Worm (Caenorhabditis elegans) whole organism, L3 larva: ENCODE data around the gene srr-8.

Experiments used
- R02D3.7 ChIP-seq: fragments of 150-350 bp; optimal IDR thresholded peaks from 2 replicates; lab custom pipeline; 2014; ENCODE audit warnings: missing biosample characterization, missing genetic modification characterization
- ZK546.5 ChIP-seq: sonication (generic microtip); optimal IDR thresholded peaks from 2 replicates; lab custom pipeline; 2017; ENCODE audit warnings: missing biosample characterization, missing genetic modification characterization
- aly-2 ChIP-seq: fragments of 150-350 bp; optimal IDR thresholded peaks from 2 replicates; lab custom pipeline; 2014; ENCODE audit warnings: missing biosample characterization, missing genetic modification characterization
- ama-1 ChIP-seq: fragments of 150-350 bp; optimal IDR thresholded peaks from 2 replicates; lab custom pipeline; 2018
- ceh-28 ChIP-seq: fragments of 150-350 bp; optimal IDR thresholded peaks from 2 replicates; lab custom pipeline; 2014; ENCODE audit warnings: missing biosample characterization, missing genetic modification reagents, missing genetic modification characterization
- ceh-82 ChIP-seq: fragments of 150-350 bp; optimal IDR thresholded peaks from 2 replicates; lab custom pipeline; 2014; ENCODE audit warnings: missing biosample characterization, missing genetic modification characterization
- ceh-9 ChIP-seq: sonication (generic microtip); optimal IDR thresholded peaks from 2 replicates; lab custom pipeline; 2018; ENCODE audit warnings: missing biosample characterization, missing genetic modification characterization
- daf-12 ChIP-seq: fragments of 150-350 bp; optimal IDR thresholded peaks from 2 replicates; lab custom pipeline; 2014; ENCODE audit warnings: missing biosample characterization, missing genetic modification reagents, missing genetic modification characterization
- egl-27 ChIP-seq: sonication (generic microtip); optimal IDR thresholded peaks from 4 replicates; lab custom pipeline; 2017; ENCODE audit warnings: missing biosample characterization, missing genetic modification reagents, missing genetic modification characterization
- elt-1 ChIP-seq: fragments of 150-350 bp; optimal IDR thresholded peaks from 2 replicates; lab custom pipeline; 2014; ENCODE audit warnings: missing biosample characterization, missing genetic modification characterization
- elt-2 ChIP-seq: sonication (generic microtip); optimal IDR thresholded peaks from 2 replicates; lab custom pipeline; 2016; ENCODE audit warnings: missing genetic modification reagents, mild to moderate bottlenecking, missing genetic modification characterization, missing compliant biosample characterization
- elt-3 ChIP-seq, 3 experiments: fragments of 150-350 bp in 1 of 3; sonication (generic microtip) in 2 of 3; optimal IDR thresholded peaks; 2 replicates in 2 of 3; 4 replicates in 1 of 3; lab custom pipeline; 2014 to 2017; ENCODE audit warnings: missing biosample characterization in 3 of 3, missing genetic modification characterization in 3 of 3
- eor-1 ChIP-seq, 2 experiments: fragments of 150-350 bp; optimal IDR thresholded peaks; 2 replicates each; lab custom pipeline; 2014 to 2018; ENCODE audit warnings: missing biosample characterization in 2 of 2, missing genetic modification characterization in 2 of 2
- fkh-10 ChIP-seq: sonication (generic microtip); optimal IDR thresholded peaks from 2 replicates; lab custom pipeline; 2017; ENCODE audit warnings: missing biosample characterization, missing genetic modification reagents, missing genetic modification characterization
- fkh-2 ChIP-seq: fragments of 150-350 bp; optimal IDR thresholded peaks from 2 replicates; lab custom pipeline; 2014; ENCODE audit warnings: missing biosample characterization, missing genetic modification reagents, missing genetic modification characterization
- fos-1 ChIP-seq: fragments of 150-350 bp; optimal IDR thresholded peaks from 2 replicates; lab custom pipeline; 2014; ENCODE audit warnings: missing biosample characterization, missing genetic modification characterization
- hmg-11 ChIP-seq: sonication (generic microtip); optimal IDR thresholded peaks from 2 replicates; lab custom pipeline; 2016; ENCODE audit warnings: missing genetic modification characterization, missing compliant biosample characterization
- jun-1 ChIP-seq: fragments of 150-350 bp; optimal IDR thresholded peaks from 2 replicates; lab custom pipeline; 2014; ENCODE audit warnings: missing biosample characterization, missing genetic modification reagents, missing genetic modification characterization
- lin-15B ChIP-seq: fragments of 150-350 bp; optimal IDR thresholded peaks from 2 replicates; lab custom pipeline; 2014; ENCODE audit warnings: missing biosample characterization, missing genetic modification characterization
- lin-39 ChIP-seq: fragments of 150-350 bp; optimal IDR thresholded peaks from 2 replicates; lab custom pipeline; 2018; ENCODE audit warnings: missing biosample characterization, missing genetic modification reagents, missing genetic modification characterization
- lsy-12 ChIP-seq: sonication (generic microtip); optimal IDR thresholded peaks from 2 replicates; lab custom pipeline; 2016; ENCODE audit warnings: mild to moderate bottlenecking, missing genetic modification characterization, missing compliant biosample characterization
- mml-1 ChIP-seq: fragments of 150-350 bp; sonication (generic microtip); optimal IDR thresholded peaks from 3 replicates; lab custom pipeline; 2014; ENCODE audit warnings: missing biosample characterization, missing genetic modification characterization
- nfya-1 ChIP-seq: sonication (generic microtip); optimal IDR thresholded peaks from 2 replicates; lab custom pipeline; 2017; ENCODE audit warnings: missing genetic modification characterization, mild to moderate bottlenecking, missing compliant biosample characterization, antibody characterized with exemption, moderate library complexity; ENCODE audit not compliant: insufficient read depth
- nhr-12 ChIP-seq: fragments of 150-350 bp; optimal IDR thresholded peaks from 2 replicates; lab custom pipeline; 2014; ENCODE audit warnings: missing biosample characterization, missing genetic modification characterization
- nhr-23 ChIP-seq: fragments of 150-350 bp; optimal IDR thresholded peaks from 2 replicates; lab custom pipeline; 2014; ENCODE audit warnings: missing biosample characterization, missing genetic modification reagents, missing genetic modification characterization
- nhr-237 ChIP-seq: fragments of 150-350 bp; optimal IDR thresholded peaks from 2 replicates; lab custom pipeline; 2014; ENCODE audit warnings: missing biosample characterization, missing genetic modification characterization
- nhr-25 ChIP-seq: sonication (generic microtip); optimal IDR thresholded peaks from 2 replicates; lab custom pipeline; 2017; ENCODE audit warnings: missing biosample characterization, missing genetic modification characterization
- nhr-43 ChIP-seq: sonication (generic microtip); optimal IDR thresholded peaks from 2 replicates; lab custom pipeline; 2016; ENCODE audit warnings: mild to moderate bottlenecking, missing genetic modification characterization, missing compliant biosample characterization; ENCODE audit not compliant: poor library complexity, severe bottlenecking
- nhr-76 ChIP-seq: fragments of 150-350 bp; sonication (generic microtip); optimal IDR thresholded peaks from 5 replicates; lab custom pipeline; 2014; ENCODE audit warnings: missing biosample characterization, missing genetic modification characterization
- nhr-77 ChIP-seq: fragments of 150-350 bp; optimal IDR thresholded peaks from 2 replicates; lab custom pipeline; 2014; ENCODE audit warnings: missing biosample characterization, missing genetic modification characterization
- pha-4 ChIP-seq: fragments of 150-350 bp; optimal IDR thresholded peaks from 2 replicates; lab custom pipeline; 2014; ENCODE audit warnings: missing biosample characterization, missing genetic modification reagents, missing genetic modification characterization
- pqm-1 ChIP-seq: fragments of 150-350 bp; optimal IDR thresholded peaks from 2 replicates; lab custom pipeline; 2017; ENCODE audit warnings: missing biosample characterization, missing genetic modification characterization, inconsistent platforms
- sea-2 ChIP-seq: fragments of 150-350 bp; sonication (generic microtip); optimal IDR thresholded peaks from 4 replicates; lab custom pipeline; 2014; ENCODE audit warnings: missing biosample characterization, missing genetic modification reagents, missing genetic modification characterization
- skn-1 ChIP-seq: fragments of 150-350 bp; optimal IDR thresholded peaks from 2 replicates; lab custom pipeline; 2014; ENCODE audit warnings: missing biosample characterization, missing genetic modification characterization
- snpc-4 ChIP-seq: fragments of 150-350 bp; optimal IDR thresholded peaks from 2 replicates; lab custom pipeline; 2014; ENCODE audit warnings: missing biosample characterization, missing genetic modification characterization
- tbx-2 ChIP-seq: sonication (generic microtip); optimal IDR thresholded peaks from 2 replicates; lab custom pipeline; 2016; ENCODE audit warnings: mild to moderate bottlenecking, missing genetic modification characterization, missing compliant biosample characterization
- unc-39 ChIP-seq: sonication (generic microtip); optimal IDR thresholded peaks from 4 replicates; lab custom pipeline; 2017; ENCODE audit warnings: missing biosample characterization, missing genetic modification characterization
- zag-1 ChIP-seq: fragments of 150-350 bp; optimal IDR thresholded peaks from 2 replicates; lab custom pipeline; 2014; ENCODE audit warnings: missing biosample characterization, missing genetic modification characterization
- ztf-4 ChIP-seq: fragments of 150-350 bp; optimal IDR thresholded peaks from 2 replicates; lab custom pipeline; 2014; ENCODE audit warnings: missing biosample characterization, missing genetic modification characterization

The srr-8 gene

DNA sequence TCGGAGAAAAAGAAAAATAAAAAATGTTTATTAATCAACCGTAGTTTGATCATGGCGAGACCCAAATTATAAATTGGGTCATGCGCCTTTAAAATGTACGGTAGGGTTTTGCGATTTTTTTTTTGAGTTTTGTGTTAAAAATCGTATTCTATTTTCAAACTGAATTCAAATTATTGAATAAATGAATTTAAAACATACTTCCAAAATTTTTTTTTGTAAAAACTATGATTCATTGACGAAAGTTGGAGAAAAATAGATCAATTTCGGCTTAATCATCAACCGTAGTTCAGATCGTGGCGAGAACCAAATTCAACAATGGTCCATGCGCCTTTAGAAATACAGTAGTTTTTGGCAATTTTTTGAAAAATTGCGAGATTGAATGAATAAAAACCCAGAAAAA lies 37.9 kb upstream of the srr-8 start:
- TF ChIP-seq eor-1 (tag; optimal IDR thresholded peaks at IDR 0.05; lab: Kevin White, UChicago) (no peak), aly-2 (tag; lab: Kevin White, UChicago) (no peak), snpc-4 (tag; lab: Kevin White, UChicago) (no peak), lsy-12 (tag; lab: Kevin White, UChicago) (no peak), ama-1 (lab: Kevin White, UChicago) (no peak), R02D3.7 (no peak), zag-1 (tag; lab: Kevin White, UChicago) (no peak), ceh-28 (tag; lab: Kevin White, UChicago) (no peak)

DNA sequence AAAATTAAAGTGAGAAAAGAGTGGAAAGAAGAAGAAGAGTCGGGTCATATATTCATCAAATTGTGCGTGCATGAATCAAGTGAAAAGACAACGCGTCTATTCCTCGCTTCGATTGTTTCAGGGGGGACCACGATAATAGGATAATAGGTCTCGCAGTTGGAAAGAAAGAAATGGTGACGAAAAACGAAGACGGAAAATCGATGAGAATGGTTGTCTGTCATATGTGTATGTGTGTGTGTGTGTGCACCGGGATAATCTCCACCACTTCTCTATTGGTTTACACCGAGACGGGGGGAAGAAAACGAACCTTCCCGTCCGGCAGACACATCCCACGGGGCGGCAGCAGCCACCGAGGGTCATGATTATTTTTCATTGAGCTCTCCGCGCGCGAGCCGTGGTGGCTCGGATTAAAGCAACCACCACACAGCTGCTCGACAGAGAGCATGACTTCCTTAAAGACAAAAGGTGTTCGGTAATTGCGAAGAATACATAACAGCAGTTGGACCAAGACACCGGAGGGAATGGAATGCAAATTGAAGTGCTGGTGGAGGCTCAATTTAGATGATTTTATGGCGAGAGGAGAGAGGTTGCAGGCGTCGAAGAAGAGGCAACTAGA lies 37.4 kb upstream of the srr-8 start:
- TF ChIP-seq ama-1 (lab: Kevin White, UChicago) (peak; percentile 57), fos-1 (tag; lab: Kevin White, UChicago) (no peak)

- TF ChIP-seq jun-1 (tag; lab: Kevin White, UChicago) (no peak), ZK546.5 (tag; lab: Kevin White, UChicago) (no peak), pha-4 (peak; percentile 78), nhr-23 (tag; lab: Kevin White, UChicago) (no peak), fkh-2 (tag; lab: Kevin White, UChicago) (no peak), ceh-28 (tag; lab: Kevin White, UChicago) (no peak), skn-1 (tag; lab: Kevin White, UChicago) (peak; percentile 86), elt-2 (tag; lab: Kevin White, UChicago) (peak; percentile 85), pqm-1 (tag; lab: Kevin White, UChicago) (peak; percentile 5), nfya-1 (tag; lab: Kevin White, UChicago) (no peak), unc-39 (tag; lab: Kevin White, UChicago) (no peak), nhr-25 (tag; lab: Kevin White, UChicago) (no peak), zag-1 (tag; lab: Kevin White, UChicago) (no peak), nhr-12 (tag; lab: Kevin White, UChicago) (no peak), aly-2 (tag; lab: Kevin White, UChicago) (no peak), lin-39 (tag; lab: Kevin White, UChicago) (no peak), mml-1 (no peak), lin-15B (tag; lab: Kevin White, UChicago) (no peak)
Observed at ce11 chrV:4964671-4965420, 36.6 kb upstream of the srr-8 start.

- no peak for TF ChIP-seq tbx-2 (tag; lab: Kevin White, UChicago)
- no peak for TF ChIP-seq jun-1 (tag; lab: Kevin White, UChicago)
- no peak for TF ChIP-seq fkh-2 (tag; lab: Kevin White, UChicago)
- no peak for TF ChIP-seq fkh-10
- TF ChIP-seq hmg-11 (tag; lab: Kevin White, UChicago) = peak; percentile 15
- no peak for TF ChIP-seq sea-2 (GFP tag; lab: Kevin White, UChicago)
- TF ChIP-seq R02D3.7 = no peak
- no peak for TF ChIP-seq nhr-12 (tag; lab: Kevin White, UChicago)
- peak; percentile 80 for TF ChIP-seq elt-1 (tag; lab: Kevin White, UChicago)
- no peak for TF ChIP-seq nhr-76 (tag; lab: Kevin White, UChicago)
- TF ChIP-seq elt-2 (tag; lab: Kevin White, UChicago) = no peak
- no peak for TF ChIP-seq nhr-43 (tag; lab: Kevin White, UChicago)
- no peak for TF ChIP-seq ceh-82 (tag; lab: Kevin White, UChicago)
- TF ChIP-seq lin-15B (tag; lab: Kevin White, UChicago) = no peak
- TF ChIP-seq nhr-77 (tag; lab: Kevin White, UChicago) = no peak
- no peak for TF ChIP-seq pha-4
- no peak for TF ChIP-seq ztf-4 (tag; lab: Kevin White, UChicago)
- TF ChIP-seq snpc-4 (tag; lab: Kevin White, UChicago) = no peak
- no peak for TF ChIP-seq ceh-9
- TF ChIP-seq daf-12 (tag; lab: Kevin White, UChicago) = no peak
- no peak for TF ChIP-seq egl-27
- TF ChIP-seq zag-1 (tag; lab: Kevin White, UChicago) = no peak
- TF ChIP-seq ZK546.5 (tag; lab: Kevin White, UChicago) = no peak
- no peak for TF ChIP-seq lin-39 (tag; lab: Kevin White, UChicago)
- TF ChIP-seq ceh-28 (tag; lab: Kevin White, UChicago) = no peak
- TF ChIP-seq mml-1 = no peak
- TF ChIP-seq elt-3 (tag; optimal IDR thresholded peaks at IDR 0.05; lab: Kevin White, UChicago) = no peak
- peak; percentile 55 for TF ChIP-seq nfya-1 (tag; lab: Kevin White, UChicago)
- no peak for TF ChIP-seq nhr-237 (tag; lab: Kevin White, UChicago)
- no peak for TF ChIP-seq skn-1 (tag; lab: Kevin White, UChicago)
- TF ChIP-seq nhr-23 (tag; lab: Kevin White, UChicago) = peak; percentile 38
- TF ChIP-seq lsy-12 (tag; lab: Kevin White, UChicago) = no peak
- TF ChIP-seq fos-1 (tag; lab: Kevin White, UChicago) = no peak
Observed at ce11 chrV:4965790-4966189, 35.7 kb upstream of the srr-8 start.
